Worm (Caenorhabditis elegans) whole organism, L1 larva: ENCODE results near the gene F49E11.7.

ENCODE experiments used
- C16A3.4 ChIP-seq: fragments of 150-350 bp; optimal IDR thresholded peaks from 2 replicates; lab custom pipeline; 2014; ENCODE audit warnings: missing biosample characterization, missing genetic modification characterization
- F16B12.6 ChIP-seq: fragments of 150-350 bp; optimal IDR thresholded peaks from 2 replicates; lab custom pipeline; 2014; ENCODE audit warnings: missing biosample characterization, missing genetic modification characterization
- alr-1 ChIP-seq: fragments of 200-800 bp; sonication (Bioruptor generic); optimal IDR thresholded peaks from 2 replicates; lab custom pipeline; 2018; ENCODE audit warnings: borderline replicate concordance, mild to moderate bottlenecking, missing genetic modification characterization, missing compliant biosample characterization
- aly-2 ChIP-seq: fragments of 150-350 bp; optimal IDR thresholded peaks from 2 replicates; lab custom pipeline; 2014; ENCODE audit warnings: missing biosample characterization, missing genetic modification characterization
- ama-1 ChIP-seq: fragments of 150-350 bp; optimal IDR thresholded peaks from 2 replicates; lab custom pipeline; 2014
- blmp-1 ChIP-seq: fragments of 150-350 bp; optimal IDR thresholded peaks from 2 replicates; lab custom pipeline; 2014; ENCODE audit warnings: missing biosample characterization, missing genetic modification characterization
- ceh-88 ChIP-seq: fragments of 200-800 bp; sonication (Bioruptor generic); IDR thresholded peaks from 2 replicates; pipeline ENCODE4 v1.3.6; 2022; ENCODE audit warnings: missing genetic modification characterization, missing compliant biosample characterization
- ces-1 ChIP-seq: fragments of 150-350 bp; optimal IDR thresholded peaks from 2 replicates; lab custom pipeline; 2014; ENCODE audit warnings: missing biosample characterization, missing genetic modification reagents, missing genetic modification characterization
- efl-1 ChIP-seq, 4 experiments: fragments of 150-350 bp; optimal IDR thresholded peaks in 3 of 4; peaks in 1 of 4; 1 replicate in 1 of 4; 2 replicates in 3 of 4; lab custom pipeline; 2014; ENCODE audit warnings: missing biosample characterization in 2 of 4, missing genetic modification characterization in 2 of 4, missing genetic modification reagents in 2 of 4
- egl-13 ChIP-seq: sonication (generic microtip); optimal IDR thresholded peaks from 2 replicates; lab custom pipeline; 2016; ENCODE audit warnings: missing genotype, missing genetic modification reagents, missing genetic modification characterization, missing compliant biosample characterization
- elt-3 ChIP-seq, 6 experiments: fragments of 150-350 bp in 1 of 6; sonication (generic microtip); optimal IDR thresholded peaks; 2 replicates each; lab custom pipeline; 2017 to 2018; ENCODE audit warnings: missing biosample characterization in 6 of 6, missing genetic modification characterization in 6 of 6, inconsistent platforms in 1 of 6
- ets-5 ChIP-seq: fragments of 200-800 bp; sonication (Bioruptor generic); IDR thresholded peaks from 2 replicates; pipeline ENCODE4 v1.3.6; 2022; ENCODE audit warnings: missing genetic modification characterization, missing compliant biosample characterization
- grh-1 ChIP-seq: fragments of 200-800 bp; sonication (Bioruptor generic); IDR thresholded peaks from 2 replicates; pipeline ENCODE4 v1.3.6; 2022; ENCODE audit warnings: missing genetic modification reagents, missing genetic modification characterization, missing compliant biosample characterization
- hlh-4 ChIP-seq: sonication (generic microtip); optimal IDR thresholded peaks from 2 replicates; lab custom pipeline; 2016; ENCODE audit warnings: mild to moderate bottlenecking, missing genetic modification characterization, missing compliant biosample characterization
- irx-1 ChIP-seq: sonication (generic microtip); optimal IDR thresholded peaks from 2 replicates; lab custom pipeline; 2016; ENCODE audit warnings: missing genetic modification characterization, missing compliant biosample characterization
- jun-1 ChIP-seq: fragments of 150-350 bp; optimal IDR thresholded peaks from 2 replicates; lab custom pipeline; 2014; ENCODE audit warnings: missing biosample characterization, missing genetic modification reagents, missing genetic modification characterization
- lin-13 ChIP-seq: fragments of 150-350 bp; optimal IDR thresholded peaks from 2 replicates; lab custom pipeline; 2014; ENCODE audit warnings: missing biosample characterization, missing genetic modification reagents, missing genetic modification characterization
- lin-15B ChIP-seq: fragments of 150-350 bp; sonication (generic microtip); optimal IDR thresholded peaks from 3 replicates; lab custom pipeline; 2014; ENCODE audit warnings: missing biosample characterization, missing genetic modification characterization
- lin-35 ChIP-seq, 2 experiments: fragments of 150-350 bp; optimal IDR thresholded peaks; 2 replicates each; lab custom pipeline; 2014; ENCODE audit warnings: missing biosample characterization in 2 of 2, missing genetic modification characterization in 2 of 2, missing genetic modification reagents in 2 of 2
- lir-3 ChIP-seq: sonication (generic microtip); optimal IDR thresholded peaks from 2 replicates; lab custom pipeline; 2016; ENCODE audit warnings: mild to moderate bottlenecking, missing genetic modification characterization, moderate library complexity, missing compliant biosample characterization; ENCODE audit not compliant: poor library complexity
- mdl-1 ChIP-seq, 2 experiments: fragments of 150-350 bp; optimal IDR thresholded peaks; 2 replicates each; lab custom pipeline; 2014 to 2017; ENCODE audit warnings: missing biosample characterization in 2 of 2, missing genetic modification characterization in 2 of 2, inconsistent platforms in 1 of 2
- mef-2 ChIP-seq: fragments of 150-350 bp; optimal IDR thresholded peaks from 2 replicates; lab custom pipeline; 2014; ENCODE audit warnings: missing biosample characterization, missing genetic modification characterization
- nhr-12 ChIP-seq: sonication (generic microtip); optimal IDR thresholded peaks from 2 replicates; lab custom pipeline; 2017; ENCODE audit warnings: missing biosample characterization, missing genetic modification characterization
- nhr-20 ChIP-seq: sonication (generic microtip); optimal IDR thresholded peaks from 2 replicates; lab custom pipeline; 2016; ENCODE audit warnings: mild to moderate bottlenecking, missing genetic modification characterization, missing compliant biosample characterization
- nhr-47 ChIP-seq: sonication (generic microtip); optimal IDR thresholded peaks from 2 replicates; lab custom pipeline; 2016; ENCODE audit warnings: mild to moderate bottlenecking, missing genetic modification characterization, moderate library complexity, missing compliant biosample characterization
- nhr-71 ChIP-seq: sonication (generic microtip); optimal IDR thresholded peaks from 2 replicates; lab custom pipeline; 2016; ENCODE audit warnings: mild to moderate bottlenecking, missing genetic modification characterization, moderate library complexity, missing compliant biosample characterization
- nhr-77 ChIP-seq: fragments of 150-350 bp; optimal IDR thresholded peaks from 2 replicates; lab custom pipeline; 2014; ENCODE audit warnings: missing biosample characterization, missing genetic modification characterization
- nhr-84 ChIP-seq: sonication (generic microtip); optimal IDR thresholded peaks from 2 replicates; lab custom pipeline; 2017; ENCODE audit warnings: missing biosample characterization, missing genetic modification characterization
- nhr-85 ChIP-seq: sonication (generic microtip); peaks from one replicate; lab custom pipeline; 2016; ENCODE audit warnings: missing genetic modification characterization, inconsistent platforms, missing compliant biosample characterization
- nhr-90 ChIP-seq: sonication (generic microtip); optimal IDR thresholded peaks from 2 replicates; lab custom pipeline; 2016; ENCODE audit warnings: mild to moderate bottlenecking, missing genetic modification characterization, missing compliant biosample characterization; ENCODE audit not compliant: poor library complexity
- pag-3 ChIP-seq: sonication (generic microtip); optimal IDR thresholded peaks from 2 replicates; lab custom pipeline; 2017; ENCODE audit warnings: missing genetic modification characterization, mild to moderate bottlenecking, missing compliant biosample characterization, antibody characterized with exemption, borderline replicate concordance; ENCODE audit not compliant: insufficient read depth
- pax-3 ChIP-seq: fragments of 200-800 bp; sonication (Bioruptor generic); optimal IDR thresholded peaks from 2 replicates; lab custom pipeline; 2018; ENCODE audit warnings: mild to moderate bottlenecking, missing genetic modification characterization, moderate library complexity, missing compliant biosample characterization
- snu-23 ChIP-seq: sonication (generic microtip); optimal IDR thresholded peaks from 2 replicates; lab custom pipeline; 2016; ENCODE audit warnings: missing genetic modification characterization, missing compliant biosample characterization
- sox-4 ChIP-seq: sonication (generic microtip); optimal IDR thresholded peaks from 2 replicates; lab custom pipeline; 2016; ENCODE audit warnings: missing genetic modification characterization, missing compliant biosample characterization
- sptf-1 ChIP-seq: fragments of 150-350 bp; optimal IDR thresholded peaks from 2 replicates; lab custom pipeline; 2014; ENCODE audit warnings: missing biosample characterization, missing genetic modification characterization
- tlp-1 ChIP-seq: fragments of 150-350 bp; optimal IDR thresholded peaks from 2 replicates; lab custom pipeline; 2014; ENCODE audit warnings: missing biosample characterization, missing genetic modification characterization
- unc-130 ChIP-seq: fragments of 150-350 bp; optimal IDR thresholded peaks from 2 replicates; lab custom pipeline; 2017; ENCODE audit warnings: missing biosample characterization, missing genetic modification characterization, inconsistent platforms
- unc-30 ChIP-seq: sonication (generic microtip); optimal IDR thresholded peaks from 2 replicates; lab custom pipeline; 2017; ENCODE audit warnings: missing biosample characterization, missing genetic modification characterization
- unc-86 ChIP-seq: sonication (generic microtip); optimal IDR thresholded peaks from 2 replicates; lab custom pipeline; 2016; ENCODE audit warnings: missing genetic modification characterization, missing compliant biosample characterization
- vab-15 ChIP-seq: sonication (generic microtip); optimal IDR thresholded peaks from 2 replicates; lab custom pipeline; 2017; ENCODE audit warnings: missing genotype, mild to moderate bottlenecking, missing genetic modification characterization, missing compliant biosample characterization
- zag-1 ChIP-seq: fragments of 150-350 bp; optimal IDR thresholded peaks from 2 replicates; lab custom pipeline; 2014; ENCODE audit warnings: missing biosample characterization, missing genetic modification characterization
- zip-4 ChIP-seq: fragments of 200-800 bp; sonication (Bioruptor generic); optimal IDR thresholded peaks from 2 replicates; lab custom pipeline; 2018; ENCODE audit warnings: mild to moderate bottlenecking, missing genetic modification characterization, moderate library complexity, missing compliant biosample characterization
- ztf-4 ChIP-seq: fragments of 150-350 bp; optimal IDR thresholded peaks from 2 replicates; lab custom pipeline; 2014; ENCODE audit warnings: missing biosample characterization, missing genetic modification characterization

Gene F49E11.7

DNA sequence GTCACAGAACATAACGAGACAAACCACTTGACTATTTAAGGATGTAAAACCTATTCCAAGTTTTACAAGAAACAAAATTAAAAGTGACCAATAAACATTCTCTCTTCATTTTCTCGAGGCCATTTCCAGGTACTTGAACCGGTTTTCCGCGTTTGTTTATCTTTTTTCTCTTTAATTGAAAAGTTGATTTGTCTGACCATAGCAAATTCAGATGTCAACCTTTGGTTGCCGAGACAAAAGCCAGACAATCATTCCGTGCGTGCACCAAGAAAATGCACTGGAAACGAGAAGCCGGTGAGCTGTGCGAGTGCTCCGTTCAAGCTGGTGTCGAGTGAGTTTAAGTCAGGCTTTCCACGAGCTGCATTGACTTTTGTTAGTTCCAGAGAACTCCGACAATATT, 29.4 kb downstream of the F49E11.7 start (continued):
- no peak for TF ChIP-seq pag-3 (tag; lab: Kevin White, UChicago)
- no peak for TF ChIP-seq C16A3.4 (tag; lab: Kevin White, UChicago)
- TF ChIP-seq zip-4 (GFP tag; lab: Kevin White, UChicago), result no peak
- peak in 1 of 2 experiments; percentile 26 for TF ChIP-seq lin-35 (GFP tag; optimal IDR thresholded peaks at IDR 0.05; lab: Kevin White, UChicago)
- TF ChIP-seq ceh-88 (GFP tag; lab: Robert Waterston, UW), result no peak
- TF ChIP-seq unc-86 (tag; lab: Kevin White, UChicago), result no peak
- no peak for TF ChIP-seq nhr-12
- no peak for TF ChIP-seq zag-1
- TF ChIP-seq lin-13 (GFP tag; lab: Kevin White, UChicago), result no peak
- no peak for TF ChIP-seq nhr-84 (tag; lab: Kevin White, UChicago)
- TF ChIP-seq nhr-90 (tag; lab: Kevin White, UChicago), result no peak
- TF ChIP-seq unc-30 (tag; lab: Kevin White, UChicago), result no peak
- peak; percentile 68 for TF ChIP-seq grh-1 (GFP tag; lab: Robert Waterston, UW)
- TF ChIP-seq lin-15B, result no peak
- TF ChIP-seq efl-1 (optimal IDR thresholded peaks at IDR 0.05; lab: Kevin White, UChicago), result no peak
- TF ChIP-seq efl-1 (GFP tag; optimal IDR thresholded peaks at IDR 0.05 in 1 of 2; lab: Kevin White, UChicago), result peak in 1 of 2 experiments; percentile 8
- no peak for TF ChIP-seq egl-13 (tag; lab: Kevin White, UChicago)
- no peak for TF ChIP-seq ces-1 (GFP tag; lab: Kevin White, UChicago)
- no peak for TF ChIP-seq vab-15 (tag; lab: Kevin White, UChicago)
- TF ChIP-seq F16B12.6 (tag; lab: Kevin White, UChicago), result no peak

DNA sequence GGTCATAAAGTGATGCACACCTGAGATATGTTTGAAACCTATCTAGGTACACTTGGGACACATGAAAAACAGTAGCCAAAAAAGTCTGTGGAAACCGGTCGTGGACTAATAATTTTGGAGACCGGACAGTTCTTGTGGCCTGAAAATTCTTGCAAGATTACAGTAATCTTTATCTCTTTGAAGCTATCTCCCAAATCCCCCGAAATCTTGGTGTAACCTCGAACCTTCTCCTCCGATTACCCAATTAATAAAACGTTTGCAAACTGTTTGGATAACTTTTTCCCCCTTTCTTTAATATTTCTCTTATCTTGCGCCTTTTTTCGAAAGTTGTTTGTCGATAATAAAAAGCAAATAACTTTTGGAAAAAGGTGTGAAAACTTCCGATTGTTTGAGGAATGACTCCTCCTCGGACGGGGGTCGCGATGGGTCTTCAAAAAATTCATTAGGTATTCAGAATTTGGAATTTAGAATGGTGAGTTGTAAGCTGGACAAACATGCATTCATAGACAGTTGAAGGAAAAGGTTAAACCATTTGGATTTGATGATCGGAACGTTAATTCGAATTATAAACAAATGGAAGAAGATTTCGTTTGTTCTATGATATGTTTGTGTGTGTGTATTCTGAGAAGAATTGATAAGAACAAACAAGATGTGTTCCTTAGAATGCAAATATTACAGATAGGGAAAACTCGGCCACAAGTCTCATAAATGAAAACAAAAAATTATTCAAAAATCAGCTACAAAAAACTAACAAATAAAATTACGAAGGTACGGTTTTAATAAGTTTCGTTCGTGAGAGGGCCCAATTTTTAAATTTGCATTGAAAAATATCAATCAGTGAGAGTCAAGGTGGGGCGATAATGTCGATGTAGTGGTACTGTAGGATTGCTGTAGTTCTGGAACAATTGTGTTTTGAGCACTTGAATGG, 30.4 kb downstream of the F49E11.7 start:
- TF ChIP-seq F16B12.6 (tag; lab: Kevin White, UChicago) (no peak), tlp-1 (tag; lab: Kevin White, UChicago) (no peak), elt-3 (tag; optimal IDR thresholded peaks at IDR 0.05; lab: Kevin White, UChicago) (no peak), jun-1 (tag; lab: Kevin White, UChicago) (no peak), mef-2 (tag; lab: Kevin White, UChicago) (no peak), vab-15 (tag; lab: Kevin White, UChicago) (no peak), ztf-4 (no peak), zip-4 (GFP tag; lab: Kevin White, UChicago) (no peak), hlh-4 (no peak), blmp-1 (tag; lab: Kevin White, UChicago) (peak; percentile 4), sox-4 (tag; lab: Kevin White, UChicago) (no peak), mdl-1 (tag; optimal IDR thresholded peaks at IDR 0.05; lab: Kevin White, UChicago) (no peak), snu-23 (GFP tag; lab: Kevin White, UChicago) (peak; percentile 24), lir-3 (tag; lab: Kevin White, UChicago) (no peak), sptf-1 (tag; lab: Kevin White, UChicago) (no peak), ama-1 (lab: Kevin White, UChicago) (peak; percentile 67), unc-130 (tag; lab: Kevin White, UChicago) (no peak), aly-2 (tag; lab: Kevin White, UChicago) (no peak), ets-5 (no peak), nhr-47 (tag; lab: Kevin White, UChicago) (peak; percentile 30), pax-3 (tag; lab: Kevin White, UChicago) (no peak), nhr-20 (tag; lab: Kevin White, UChicago) (peak; percentile 32), nhr-71 (tag; lab: Kevin White, UChicago) (peak; percentile 48), grh-1 (GFP tag; lab: Robert Waterston, UW) (peak; percentile 31; the same call in 1 of the 2 replicates), nhr-77 (no peak), egl-13 (tag; lab: Kevin White, UChicago) (no peak), lin-35 (GFP tag; optimal IDR thresholded peaks at IDR 0.05; lab: Kevin White, UChicago) (peak in 1 of 2 experiments; percentile 26), nhr-84 (tag; lab: Kevin White, UChicago) (no peak), nhr-12 (no peak), alr-1 (tag; lab: Kevin White, UChicago) (no peak), nhr-85 (peak; percentile 54), nhr-90 (tag; lab: Kevin White, UChicago) (peak; percentile 28), pag-3 (tag; lab: Kevin White, UChicago) (no peak), irx-1 (tag; lab: Kevin White, UChicago) (no peak)
